Worm (Caenorhabditis elegans) whole organism, L2 larva: ENCODE data around the gene patr-1.

Experiments
- R02D3.7 ChIP-seq: fragments of 150-350 bp; optimal IDR thresholded peaks from 2 replicates; lab custom pipeline; 2014; ENCODE audit warnings: missing biosample characterization, missing genetic modification characterization
- egl-27 ChIP-seq: sonication (generic microtip); optimal IDR thresholded peaks from 3 replicates; lab custom pipeline; 2017; ENCODE audit warnings: missing biosample characterization, missing genetic modification reagents, missing genetic modification characterization
- lin-39 ChIP-seq: fragments of 150-350 bp; optimal IDR thresholded peaks from 2 replicates; lab custom pipeline; 2014; ENCODE audit warnings: missing biosample characterization, missing genetic modification reagents, missing genetic modification characterization
- mdl-1 ChIP-seq, 2 experiments: fragments of 150-350 bp in 1 of 2; sonication (generic microtip) in 1 of 2; optimal IDR thresholded peaks; 2 replicates each; lab custom pipeline; 2017; ENCODE audit warnings: missing biosample characterization in 2 of 2, missing genetic modification characterization in 2 of 2
- nhr-11 ChIP-seq: fragments of 150-350 bp; optimal IDR thresholded peaks from 2 replicates; lab custom pipeline; 2014; ENCODE audit warnings: missing biosample characterization, missing genetic modification characterization
- nhr-25 ChIP-seq: fragments of 150-350 bp; sonication (generic microtip); optimal IDR thresholded peaks from 3 replicates; lab custom pipeline; 2014; ENCODE audit warnings: missing biosample characterization, missing genetic modification characterization
- snpc-4 ChIP-seq: fragments of 150-350 bp; optimal IDR thresholded peaks from 2 replicates; lab custom pipeline; 2014; ENCODE audit warnings: missing biosample characterization, missing genetic modification characterization
- unc-55 ChIP-seq: fragments of 150-350 bp; sonication (generic microtip); optimal IDR thresholded peaks from 3 replicates; lab custom pipeline; 2014; ENCODE audit warnings: missing biosample characterization, missing genetic modification reagents, missing genetic modification characterization
- zag-1 ChIP-seq: fragments of 150-350 bp; optimal IDR thresholded peaks from 2 replicates; lab custom pipeline; 2014; ENCODE audit warnings: missing biosample characterization, missing genetic modification characterization
- ztf-11 ChIP-seq: sonication (generic microtip); optimal IDR thresholded peaks from 2 replicates; lab custom pipeline; 2017; ENCODE audit warnings: missing biosample characterization, missing genetic modification characterization
- ztf-4 ChIP-seq: fragments of 150-350 bp; optimal IDR thresholded peaks from 2 replicates; lab custom pipeline; 2014; ENCODE audit warnings: missing biosample characterization, missing genetic modification characterization

- TF ChIP-seq unc-55 (GFP tag; lab: Kevin White, UChicago) (no peak), mdl-1 (tag; optimal IDR thresholded peaks at IDR 0.05; lab: Kevin White, UChicago) (no peak), nhr-11 (tag; lab: Kevin White, UChicago) (no peak), zag-1 (tag; lab: Kevin White, UChicago) (no peak), nhr-25 (tag; lab: Kevin White, UChicago) (no peak), ztf-4 (no peak), R02D3.7 (tag; lab: Kevin White, UChicago) (no peak), snpc-4 (no peak), lin-39 (tag; lab: Kevin White, UChicago) (no peak), ztf-11 (tag; lab: Kevin White, UChicago) (no peak), egl-27 (tag; lab: Kevin White, UChicago) (no peak)
These were observed 47.8 kb downstream of the patr-1 start for ce11 chrII:11729757-11730535.
